Worm (Caenorhabditis elegans) whole organism, L4 larva: ENCODE data around the gene Y66D12A.1.

Experiments used
- D1046.2 ChIP-seq: fragments of 200-800 bp; sonication (Bioruptor generic); IDR thresholded peaks from 2 replicates; pipeline ENCODE4 v1.3.6; 2022; ENCODE audit warnings: missing genetic modification characterization, missing compliant biosample characterization
- Y75B8A.6 ChIP-seq: fragments of 200-800 bp; sonication (Bioruptor generic); IDR thresholded peaks from 2 replicates; pipeline ENCODE4 v1.3.6; 2022; ENCODE audit warnings: missing genetic modification reagents, missing genetic modification characterization, missing compliant biosample characterization
- aha-1 ChIP-seq: fragments of 150-350 bp; peaks from one replicate; lab custom pipeline; 2014; ENCODE audit warnings: missing biosample characterization, missing genetic modification characterization
- ceh-82 ChIP-seq: sonication (generic microtip); optimal IDR thresholded peaks from 2 replicates; lab custom pipeline; 2017; ENCODE audit warnings: missing biosample characterization, missing genetic modification characterization
- ces-1 ChIP-seq: fragments of 150-350 bp; sonication (generic microtip); optimal IDR thresholded peaks from 4 replicates; lab custom pipeline; 2014; ENCODE audit warnings: missing biosample characterization, missing genetic modification reagents, missing genetic modification characterization
- dpl-1 ChIP-seq: fragments of 150-350 bp; optimal IDR thresholded peaks from 2 replicates; lab custom pipeline; 2014; ENCODE audit warnings: missing biosample characterization, missing genetic modification reagents, missing genetic modification characterization
- lin-39 ChIP-seq: fragments of 150-350 bp; optimal IDR thresholded peaks from 2 replicates; lab custom pipeline; 2014; ENCODE audit warnings: missing biosample characterization, missing genetic modification reagents, missing genetic modification characterization
- mdl-1 ChIP-seq, 2 experiments: fragments of 150-350 bp in 1 of 2; sonication (generic microtip) in 1 of 2; optimal IDR thresholded peaks; 2 replicates each; lab custom pipeline; 2014 to 2017; ENCODE audit warnings: missing biosample characterization in 2 of 2, missing genetic modification characterization in 2 of 2
- nhr-11 ChIP-seq: fragments of 150-350 bp; optimal IDR thresholded peaks from 2 replicates; lab custom pipeline; 2014; ENCODE audit warnings: missing biosample characterization, missing genetic modification characterization
- pha-4 ChIP-seq, 2 experiments: fragments of 150-350 bp in 1 of 2; fragments of 200-800 bp in 1 of 2; sonication (Bioruptor generic) in 1 of 2; IDR thresholded peaks in 1 of 2; optimal IDR thresholded peaks in 1 of 2; 2 replicates each; pipeline versions ENCODE4 v1.3.6 to Lab custom; 2014 to 2022; ENCODE audit warnings: missing genetic modification characterization in 2 of 2, missing genetic modification reagents in 2 of 2, missing biosample characterization in 1 of 2, missing compliant biosample characterization in 1 of 2
- unc-62 ChIP-seq, 3 experiments: fragments of 150-350 bp in 1 of 3; sonication (generic microtip); optimal IDR thresholded peaks in 2 of 3; peaks in 1 of 3; 1 replicate in 1 of 3; 2 replicates in 2 of 3; lab custom pipeline; 2014 to 2017; ENCODE audit warnings: missing biosample characterization in 3 of 3, missing genetic modification characterization in 3 of 3, missing genetic modification reagents in 3 of 3, missing genotype in 1 of 3

DNA sequence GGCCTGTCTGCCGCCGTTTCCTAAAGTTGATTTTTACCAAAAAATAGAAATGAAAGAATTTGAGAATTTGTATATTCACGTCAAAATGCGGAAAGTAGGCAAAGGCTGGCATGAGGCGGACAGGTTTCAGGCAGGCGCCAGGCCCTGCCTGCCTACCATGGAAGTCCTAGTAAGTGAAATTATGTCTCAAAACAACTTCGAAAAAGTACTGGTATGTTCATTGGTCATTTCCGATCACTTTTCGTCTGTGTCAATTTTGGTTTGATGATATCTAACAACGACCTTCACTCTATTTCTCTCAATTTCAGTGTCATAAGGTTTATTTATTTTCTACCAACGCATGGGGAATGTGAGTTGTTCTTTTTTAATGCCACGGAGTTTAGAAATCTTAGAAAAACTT, 42.2 kb downstream of the Y66D12A.1 start, which contains the start of gene faah-6:
- TF ChIP-seq pha-4 (GFP tag; IDR thresholded peaks at IDR 0.05; lab: Robert Waterston, UW) = no peak
- no peak for TF ChIP-seq pha-4 (tag; optimal IDR thresholded peaks at IDR 0.05; lab: Kevin White, UChicago)
- no peak for TF ChIP-seq ces-1 (GFP tag; lab: Kevin White, UChicago)
- TF ChIP-seq Y75B8A.6 (GFP tag; lab: Robert Waterston, UW) = no peak
- no peak for TF ChIP-seq unc-62 (GFP tag; optimal IDR thresholded peaks at IDR 0.05 in 1 of 2; lab: Kevin White, UChicago)
- TF ChIP-seq unc-62 (tag; optimal IDR thresholded peaks at IDR 0.05; lab: Kevin White, UChicago) = no peak
- no peak for TF ChIP-seq nhr-11 (tag; lab: Kevin White, UChicago)
- no peak for TF ChIP-seq mdl-1 (tag; optimal IDR thresholded peaks at IDR 0.05; lab: Kevin White, UChicago)
- no peak for TF ChIP-seq ceh-82 (tag; lab: Kevin White, UChicago)
- no peak for TF ChIP-seq D1046.2 (GFP tag; lab: Robert Waterston, UW)
- TF ChIP-seq lin-39 = no peak
- TF ChIP-seq aha-1 = peak; percentile 76
- no peak for TF ChIP-seq dpl-1 (GFP tag; lab: Kevin White, UChicago)
